Worm (Caenorhabditis elegans): ENCODE data around the gene F16B4.5.

DNA sequence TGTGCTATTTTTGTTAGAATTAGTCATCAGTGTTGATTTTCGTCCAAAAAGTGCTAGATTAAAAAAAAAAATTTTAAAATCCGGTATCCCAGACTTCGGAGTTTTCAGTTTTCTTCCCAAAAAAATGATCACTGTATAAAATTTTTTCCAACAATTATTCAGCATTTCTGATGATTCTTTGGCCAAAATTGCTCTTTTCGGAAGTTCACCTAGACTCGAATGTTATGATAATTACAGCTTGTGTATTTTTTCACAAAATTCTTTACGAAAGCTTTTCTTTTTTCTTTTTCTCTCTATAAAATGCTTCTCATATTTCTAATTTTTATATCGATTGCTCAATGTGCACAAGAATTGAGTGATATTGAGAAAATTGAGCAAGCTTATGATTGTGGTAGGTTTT lies 43.5 kb downstream of the F16B4.5 start, which contains the start of gene irld-17:
- TF ChIP-seq him-1 (tag; optimal IDR thresholded peaks at IDR 0.05) (no peak), dao-5 (tag; optimal IDR thresholded peaks at IDR 0.05) (no peak), W03F9.2 (tag; optimal IDR thresholded peaks at IDR 0.05) (no peak)

Measured in whole organism, L4/young adult.